Worm (Caenorhabditis elegans): Measurements from ENCODE around the gene C07G3.8.
"Not testable (repeated sequence)": the region's sequence is repeated elsewhere in the genome, so short reads cannot be mapped to it uniquely, and the experiment has no call there.

The C07G3.8 gene

DNA sequence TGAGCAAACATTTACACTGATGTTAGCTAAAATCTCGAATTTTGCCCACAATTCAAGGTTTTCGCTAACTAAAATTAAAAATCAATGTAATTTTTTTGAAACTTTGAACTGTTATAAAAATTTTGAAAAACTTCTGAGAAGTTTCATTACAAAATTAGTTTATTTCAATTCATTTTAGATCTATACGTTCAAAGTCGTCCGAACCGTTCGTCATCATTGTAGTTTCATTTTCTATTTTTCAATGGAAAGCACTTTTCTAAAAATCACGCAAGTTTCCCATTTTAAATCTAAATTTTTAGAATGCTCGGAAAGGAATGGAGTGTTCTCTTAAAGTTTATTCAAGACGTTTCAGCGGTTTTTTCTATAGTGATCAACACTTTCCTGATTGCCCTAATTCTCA, 7.9 kb upstream of the C07G3.8 start, which contains the start of gene str-228:
TSS of gene str-228 (plus strand) at position 301 of the 400 bp plus-strand sequence.
- TF ChIP-seq dao-5 (tag; optimal IDR thresholded peaks at IDR 0.05) (no peak), him-1 (tag; optimal IDR thresholded peaks at IDR 0.05) (no peak), W03F9.2 (tag; optimal IDR thresholded peaks at IDR 0.05) (no peak)

DNA sequence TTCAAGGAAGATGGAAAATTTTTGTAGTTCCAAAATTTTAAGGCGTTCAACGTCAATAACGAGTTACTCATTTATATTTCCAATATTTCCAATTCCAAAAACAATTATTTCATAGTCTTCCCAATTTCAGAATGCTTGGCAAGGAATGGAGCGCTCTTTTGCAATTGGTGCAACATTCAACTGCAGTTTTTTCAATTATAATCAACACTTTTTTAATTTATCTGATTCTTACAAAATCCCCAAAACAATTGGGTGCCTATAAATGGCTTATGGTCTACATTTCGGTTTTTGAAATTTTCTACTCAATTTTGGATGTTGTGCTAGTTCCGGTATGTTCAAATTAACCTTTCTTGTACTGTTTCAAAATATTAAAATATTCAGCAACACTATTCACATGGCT, 5.8 kb upstream of the C07G3.8 start, which contains the start of gene str-225:
TSS of gene str-225 (plus strand) at position 132 of the 400 bp plus-strand sequence.
- no peak for TF ChIP-seq him-1 (tag; optimal IDR thresholded peaks at IDR 0.05)
- no peak for TF ChIP-seq dao-5 (tag; optimal IDR thresholded peaks at IDR 0.05)
- no peak for TF ChIP-seq W03F9.2 (tag; optimal IDR thresholded peaks at IDR 0.05)

DNA sequence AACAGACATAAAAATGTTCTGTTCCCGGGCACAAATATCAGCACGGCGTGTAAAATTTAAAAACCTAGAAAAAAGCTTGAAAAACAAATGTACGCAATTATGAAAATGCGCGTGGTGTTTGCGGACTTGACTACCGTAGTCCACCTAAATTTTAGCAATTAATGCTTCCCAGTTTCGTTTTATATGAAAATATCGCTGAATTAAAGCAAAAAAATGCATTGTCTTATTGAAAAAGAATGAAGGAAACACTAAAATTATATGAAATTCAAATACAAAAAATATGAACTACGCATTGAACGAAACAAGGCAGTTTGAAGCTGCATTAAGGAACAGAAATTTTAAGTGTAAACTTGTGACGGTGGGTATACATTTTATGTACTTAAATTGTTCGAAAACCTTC, 4.3 kb upstream of the C07G3.8 start, which contains the start of gene ugt-64:
TSS of gene ugt-64 (minus strand) at position 101 of the 400 bp plus-strand sequence.
- TF ChIP-seq dao-5, him-1, W03F9.2 (tag; optimal IDR thresholded peaks at IDR 0.05): not testable (repeated sequence)

DNA sequence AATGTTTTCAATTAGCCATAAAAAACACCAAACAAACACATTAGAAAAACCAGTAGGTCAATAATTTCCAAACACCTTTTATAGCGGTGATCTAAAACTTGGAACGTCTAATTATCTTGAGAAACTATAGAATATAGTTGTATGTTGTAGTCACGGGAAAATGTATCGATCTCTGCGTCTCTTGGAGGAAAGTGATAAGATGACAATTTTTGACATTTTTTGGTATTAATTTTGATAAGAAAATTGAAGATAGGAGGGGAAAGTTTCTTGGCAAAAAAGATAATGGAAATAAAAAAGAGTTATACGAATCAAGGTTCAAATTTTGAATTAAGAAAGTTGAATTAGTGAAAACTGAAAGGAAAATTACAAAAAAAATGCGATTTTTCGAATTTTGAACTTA, 3.8 kb upstream of the C07G3.8 start:
- TF ChIP-seq him-1 (tag; optimal IDR thresholded peaks at IDR 0.05) = no peak
- no peak for TF ChIP-seq W03F9.2 (tag; optimal IDR thresholded peaks at IDR 0.05)
- TF ChIP-seq dao-5 (tag; optimal IDR thresholded peaks at IDR 0.05) = no peak

DNA sequence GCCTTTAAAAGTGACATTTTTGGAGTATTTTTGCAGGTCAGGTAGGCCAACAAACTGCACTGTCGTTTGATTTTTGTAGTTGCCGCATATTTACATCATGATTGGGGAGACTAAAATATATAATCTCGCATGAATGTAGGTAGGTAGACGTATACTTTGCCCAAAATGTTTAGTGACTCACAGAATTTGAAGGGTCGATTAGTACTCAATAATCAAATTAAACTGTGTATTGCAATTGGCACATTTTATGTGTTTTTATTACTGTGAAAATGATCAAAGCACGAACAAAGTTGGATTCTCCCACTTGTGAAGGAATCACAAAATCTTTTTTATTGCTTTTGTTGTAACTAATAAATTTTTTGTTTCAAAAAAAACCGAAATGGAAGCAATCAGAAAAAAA, 5.1 kb downstream of the C07G3.8 start, which contains the start of gene C07G3.15:
TSS of gene C07G3.15 (minus strand) at position 101 of the 400 bp plus-strand sequence.
- TF ChIP-seq dao-5 (tag; optimal IDR thresholded peaks at IDR 0.05) (no peak), W03F9.2 (tag; optimal IDR thresholded peaks at IDR 0.05) (no peak), him-1 (tag; optimal IDR thresholded peaks at IDR 0.05) (no peak)

DNA sequence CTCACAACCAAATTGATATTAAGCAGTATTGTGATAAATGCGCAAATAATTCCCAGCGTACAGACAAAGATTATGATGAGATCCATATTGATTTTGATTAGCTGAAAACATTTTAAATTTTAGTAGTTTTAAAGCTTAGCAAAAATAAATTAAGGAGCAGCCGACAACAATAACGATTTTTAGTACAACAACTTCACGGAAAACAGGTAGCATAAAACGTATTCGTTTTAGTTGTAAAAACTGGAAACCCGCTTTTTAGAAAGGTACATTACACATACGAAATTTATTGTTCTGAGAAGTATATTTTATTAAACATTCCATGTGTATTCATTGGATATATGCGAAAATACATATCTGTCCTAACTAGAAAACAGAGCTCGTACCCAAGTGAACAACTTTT, 11.5 kb downstream of the C07G3.8 start, which contains the start of gene srbc-36:
TSS of gene srbc-36 (minus strand) at position 101 of the 400 bp plus-strand sequence.
- TF ChIP-seq dao-5 (tag; optimal IDR thresholded peaks at IDR 0.05) = no peak

DNA sequence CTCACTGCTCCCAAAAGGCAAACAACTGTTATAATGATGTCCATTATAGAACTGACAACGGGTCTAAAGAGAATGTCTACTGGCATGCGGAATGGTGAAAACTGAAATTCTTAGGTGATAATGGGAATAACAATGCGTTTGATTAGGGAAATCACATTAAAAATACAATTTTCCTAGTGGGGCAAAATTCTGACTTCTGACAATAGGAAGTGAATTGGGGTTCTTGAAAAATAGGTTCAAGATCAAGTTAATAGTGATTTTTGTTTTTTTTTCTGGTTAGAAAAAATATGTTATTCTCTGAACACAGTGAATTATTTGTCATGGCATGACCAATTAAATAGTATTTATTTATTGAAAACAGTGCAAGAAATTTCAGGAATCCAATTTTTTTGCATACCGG, 15.1 kb downstream of the C07G3.8 start, which contains the start of gene srbc-32:
TSS of gene srbc-32 (minus strand) at position 101 of the 400 bp plus-strand sequence.
- TF ChIP-seq W03F9.2 (tag; optimal IDR thresholded peaks at IDR 0.05) (no peak), dao-5 (tag; optimal IDR thresholded peaks at IDR 0.05) (no peak), him-1 (tag; optimal IDR thresholded peaks at IDR 0.05) (no peak)

DNA sequence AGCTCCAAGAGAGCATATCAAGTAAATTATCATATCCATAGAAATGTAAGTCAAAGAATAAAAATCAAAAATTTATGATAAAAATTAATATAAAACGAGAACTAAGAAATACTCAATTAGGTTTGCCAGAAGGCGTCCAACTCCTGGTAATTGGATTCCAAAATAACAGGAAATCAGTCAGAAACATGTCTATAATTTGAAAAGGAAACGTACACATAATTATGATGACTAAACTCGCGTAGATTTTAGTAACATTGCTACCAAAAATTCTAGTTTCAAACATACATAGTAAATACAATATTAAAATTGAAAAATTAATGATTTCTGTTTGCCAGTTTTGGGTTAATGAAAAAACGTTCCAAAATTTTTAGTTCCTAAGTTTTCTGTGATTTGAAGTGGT, 17.2 kb downstream of the C07G3.8 start, which contains the start of gene srbc-33:
TSS of gene srbc-33 (minus strand) at position 101 of the 400 bp plus-strand sequence.
- TF ChIP-seq him-1 (tag; optimal IDR thresholded peaks at IDR 0.05) (no peak), dao-5 (tag; optimal IDR thresholded peaks at IDR 0.05) (no peak), W03F9.2 (tag; optimal IDR thresholded peaks at IDR 0.05) (no peak)

DNA sequence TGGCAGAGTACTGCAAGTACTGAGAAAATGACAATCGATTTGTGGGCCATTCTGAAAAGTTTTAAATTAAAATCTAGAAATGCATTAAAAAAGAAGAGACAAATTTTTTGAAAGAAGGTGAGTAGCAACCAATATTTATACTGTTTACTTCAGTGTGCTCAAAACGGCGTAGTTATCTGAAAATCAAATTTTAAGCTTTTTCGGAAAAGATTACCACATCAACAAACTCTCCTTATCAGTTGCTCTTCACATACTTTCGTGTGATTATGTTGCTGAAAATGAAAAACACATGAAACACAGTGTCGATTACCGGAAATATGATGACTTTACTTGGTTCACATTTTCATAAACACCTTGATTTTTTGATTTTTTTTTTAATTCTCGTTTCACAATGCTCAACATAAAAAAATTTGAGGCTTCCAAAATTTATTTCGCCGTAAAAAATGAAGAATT, 19.4 kb downstream of the C07G3.8 start, which contains the start of gene lys-7:
TSS of gene lys-7 (minus strand) at position 51 of the 453 bp plus-strand sequence.
- TF ChIP-seq dao-5 (tag; optimal IDR thresholded peaks at IDR 0.05) = no peak
- no peak for TF ChIP-seq W03F9.2 (tag; optimal IDR thresholded peaks at IDR 0.05)
- no peak for TF ChIP-seq him-1 (tag; optimal IDR thresholded peaks at IDR 0.05)

DNA sequence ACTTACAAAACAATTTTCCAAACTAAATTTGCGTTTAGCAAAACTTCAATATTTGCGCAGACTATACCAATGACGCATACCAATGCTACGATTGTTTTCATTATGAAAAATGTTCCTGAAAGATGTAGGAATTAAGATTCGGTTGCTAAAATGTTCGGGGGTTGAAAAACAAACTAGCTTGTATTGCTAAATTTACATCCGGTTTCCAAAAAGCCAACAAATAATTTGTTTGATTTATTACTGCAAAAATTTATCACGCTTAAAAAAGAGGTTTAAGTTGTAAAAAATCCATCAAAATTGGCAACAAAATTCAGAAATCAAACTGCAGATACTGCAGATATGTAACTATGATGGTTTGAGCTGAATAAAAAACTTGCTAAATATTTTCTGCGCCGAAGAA, 21.6 kb downstream of the C07G3.8 start, which contains the start of gene srbc-30:
TSS of gene srbc-30 (minus strand) at position 101 of the 400 bp plus-strand sequence.
- no peak for TF ChIP-seq W03F9.2 (tag; optimal IDR thresholded peaks at IDR 0.05)
- no peak for TF ChIP-seq dao-5 (tag; optimal IDR thresholded peaks at IDR 0.05)
- TF ChIP-seq him-1 (tag; optimal IDR thresholded peaks at IDR 0.05) = no peak

DNA sequence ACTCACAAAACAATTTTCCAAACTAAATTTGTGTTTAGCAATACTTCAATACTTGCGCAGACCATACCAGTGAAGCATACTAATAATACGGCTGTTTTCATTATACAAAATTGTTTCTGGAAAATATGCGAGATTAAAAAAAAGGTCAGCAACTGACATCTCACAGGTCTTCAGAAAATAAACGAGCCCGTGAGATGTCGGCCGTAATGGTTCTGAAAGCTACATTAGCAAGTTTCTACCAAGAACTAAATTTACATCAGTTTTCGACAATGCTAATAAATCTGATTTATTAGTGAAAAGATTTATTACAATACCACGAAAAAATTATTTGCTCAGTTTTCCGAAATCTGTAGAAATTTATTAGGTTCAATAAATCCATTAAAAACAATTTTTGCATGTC, 24.4 kb downstream of the C07G3.8 start, which contains the start of gene srbc-31:
TSS of gene srbc-31 (minus strand) at position 101 of the 400 bp plus-strand sequence.
- TF ChIP-seq W03F9.2 (tag; optimal IDR thresholded peaks at IDR 0.05) = no peak
- no peak for TF ChIP-seq dao-5 (tag; optimal IDR thresholded peaks at IDR 0.05)
- TF ChIP-seq him-1 (tag; optimal IDR thresholded peaks at IDR 0.05) = no peak

DNA sequence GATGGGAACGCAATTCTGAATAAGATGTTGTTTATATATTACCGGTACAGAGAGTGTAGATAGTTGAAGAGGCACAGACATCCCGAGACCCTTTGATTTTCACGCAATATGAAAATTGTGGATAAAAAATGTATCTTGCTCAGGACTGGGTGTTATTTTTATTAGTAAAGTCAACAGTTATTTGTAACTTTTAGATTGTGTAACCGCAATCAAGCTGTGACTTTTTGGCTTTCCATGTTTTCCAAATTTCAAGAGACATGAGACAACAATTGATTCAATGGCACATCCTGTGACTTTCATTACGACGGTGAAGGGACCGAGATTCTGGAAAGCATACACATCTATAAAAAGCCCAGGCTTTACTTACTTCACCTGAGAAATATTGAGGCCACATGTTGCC, 25.7 kb downstream of the C07G3.8 start:
- TF ChIP-seq W03F9.2 (tag; optimal IDR thresholded peaks at IDR 0.05) = no peak
- no peak for TF ChIP-seq him-1 (tag; optimal IDR thresholded peaks at IDR 0.05)
- no peak for TF ChIP-seq dao-5 (tag; optimal IDR thresholded peaks at IDR 0.05)

DNA sequence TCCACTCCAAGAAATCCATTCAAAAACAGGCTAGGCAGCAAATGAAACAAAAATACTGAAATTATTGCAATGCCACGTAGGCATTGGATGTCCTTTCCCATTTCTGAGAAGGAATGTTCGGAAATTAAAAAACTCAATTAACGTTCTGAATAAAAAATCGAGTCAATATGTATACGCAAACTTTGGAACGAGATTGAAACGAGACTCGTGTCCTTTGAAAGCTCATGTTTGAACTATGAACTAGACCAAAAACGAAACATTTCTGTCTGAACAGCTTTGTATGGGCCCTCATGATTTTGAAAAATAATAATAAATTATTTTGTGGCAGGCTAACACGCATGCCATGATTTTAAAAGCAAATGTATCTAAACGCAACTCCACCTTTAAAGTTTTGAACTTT, 26.9 kb downstream of the C07G3.8 start, which contains the start of gene oac-2:
TSS of gene oac-2 (minus strand) at position 101 of the 400 bp plus-strand sequence.
- TF ChIP-seq dao-5 (tag; optimal IDR thresholded peaks at IDR 0.05) = no peak
- no peak for TF ChIP-seq him-1 (tag; optimal IDR thresholded peaks at IDR 0.05)
- TF ChIP-seq W03F9.2 (tag; optimal IDR thresholded peaks at IDR 0.05) = no peak

DNA sequence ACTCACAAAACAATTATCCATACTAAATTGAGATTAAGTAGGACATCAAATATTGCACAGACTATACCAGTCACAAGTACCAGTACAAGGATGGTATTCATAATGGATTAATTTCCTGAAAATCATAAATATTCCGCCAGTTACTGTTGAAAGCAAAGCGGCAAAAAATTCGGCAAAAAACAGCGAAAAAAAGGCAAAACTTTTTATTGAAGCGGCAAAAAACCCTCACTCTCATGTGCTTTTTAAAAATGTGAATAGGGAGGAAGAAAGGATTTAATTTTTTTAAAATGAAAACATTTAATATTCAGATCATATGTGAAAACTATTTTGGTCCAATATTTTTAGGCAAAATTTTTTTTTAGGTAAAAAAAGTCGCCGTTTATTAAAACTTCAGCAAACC, 31.2 kb downstream of the C07G3.8 start, which contains the start of gene srbc-29:
TSS of gene srbc-29 (minus strand) at position 101 of the 400 bp plus-strand sequence.
- TF ChIP-seq dao-5 (tag; optimal IDR thresholded peaks at IDR 0.05) = no peak
- no peak for TF ChIP-seq W03F9.2 (tag; optimal IDR thresholded peaks at IDR 0.05)
- no peak for TF ChIP-seq him-1 (tag; optimal IDR thresholded peaks at IDR 0.05)
